Worm (Caenorhabditis elegans) whole organism, early embryonic: ENCODE measurements around the gene rgef-1.
A peak's percentile ranks its signal among the peaks of the same experiment; 100 is the strongest.

Experiments
- B0310.2 ChIP-seq: sonication (generic microtip); optimal IDR thresholded peaks from 2 replicates; lab custom pipeline; 2016; ENCODE audit warnings: mild to moderate bottlenecking, missing genetic modification characterization, missing compliant biosample characterization
- F13C5.2 ChIP-seq: sonication (generic microtip); optimal IDR thresholded peaks from 2 replicates; lab custom pipeline; 2017; ENCODE audit warnings: mild to moderate bottlenecking, missing genetic modification characterization, inconsistent platforms, missing compliant biosample characterization
- aly-1 ChIP-seq: sonication (generic microtip); optimal IDR thresholded peaks from 2 replicates; lab custom pipeline; 2016; ENCODE audit warnings: missing genetic modification characterization, missing compliant biosample characterization
- ama-1 ChIP-seq: fragments of 150-350 bp; optimal IDR thresholded peaks from 2 replicates; lab custom pipeline; 2014
- ceh-13 ChIP-seq: fragments of 200-800 bp; sonication (Bioruptor generic); optimal IDR thresholded peaks from 2 replicates; lab custom pipeline; 2018; ENCODE audit warnings: mild to moderate bottlenecking, missing genetic modification characterization, missing compliant biosample characterization
- ceh-36 ChIP-seq: sonication (generic microtip); optimal IDR thresholded peaks from 2 replicates; lab custom pipeline; 2016; ENCODE audit warnings: missing genetic modification characterization, inconsistent platforms, missing compliant biosample characterization
- ets-7 ChIP-seq: sonication (generic microtip); optimal IDR thresholded peaks from 2 replicates; lab custom pipeline; 2016; ENCODE audit warnings: missing genotype, missing genetic modification characterization, missing compliant biosample characterization
- flt-1 ChIP-seq: fragments of 200-800 bp; sonication (Bioruptor generic); IDR thresholded peaks from 2 replicates; pipeline ENCODE4 v1.3.6; 2022; ENCODE audit warnings: missing genetic modification characterization, missing compliant biosample characterization
- hmbx-1 ChIP-seq: sonication (generic microtip); optimal IDR thresholded peaks from 2 replicates; lab custom pipeline; 2016; ENCODE audit warnings: mild to moderate bottlenecking, missing genetic modification characterization, missing compliant biosample characterization
- hmg-4 ChIP-seq: fragments of 200-800 bp; sonication (Bioruptor generic); optimal IDR thresholded peaks from 2 replicates; lab custom pipeline; 2018; ENCODE audit warnings: mild to moderate bottlenecking, missing genetic modification characterization, missing compliant biosample characterization
- hnd-1 ChIP-seq: sonication (generic microtip); optimal IDR thresholded peaks from 2 replicates; lab custom pipeline; 2016; ENCODE audit warnings: missing genetic modification characterization, missing compliant biosample characterization
- pes-1 ChIP-seq: fragments of 200-800 bp; sonication (Bioruptor generic); IDR thresholded peaks from 2 replicates; pipeline ENCODE4 v1.3.6; 2022; ENCODE audit warnings: missing genetic modification reagents, missing genetic modification characterization, missing compliant biosample characterization
- scrt-1 ChIP-seq: fragments of 200-800 bp; sonication (Bioruptor generic); IDR thresholded peaks from 2 replicates; pipeline ENCODE4 v1.3.6; 2022; ENCODE audit warnings: missing genetic modification characterization, missing compliant biosample characterization
- sea-1 ChIP-seq: fragments of 200-800 bp; sonication (Bioruptor generic); conservative IDR thresholded peaks from 2 replicates; pipeline ENCODE4 v1.3.6; 2022; ENCODE audit warnings: missing genetic modification characterization, missing compliant biosample characterization
- tbx-11 ChIP-seq: fragments of 200-800 bp; sonication (Bioruptor generic); IDR thresholded peaks from 2 replicates; pipeline ENCODE4 v1.3.6; 2022; ENCODE audit warnings: missing genetic modification characterization, missing compliant biosample characterization
- tbx-37 ChIP-seq: fragments of 200-800 bp; sonication (Bioruptor generic); conservative IDR thresholded peaks from 2 replicates; pipeline ENCODE4 v1.3.6; 2022; ENCODE audit warnings: missing genetic modification reagents, missing genetic modification characterization, missing compliant biosample characterization
- tra-4 ChIP-seq: sonication (generic microtip); optimal IDR thresholded peaks from 2 replicates; lab custom pipeline; 2017; ENCODE audit warnings: missing genetic modification characterization, missing compliant biosample characterization

rgef-1 gene

DNA sequence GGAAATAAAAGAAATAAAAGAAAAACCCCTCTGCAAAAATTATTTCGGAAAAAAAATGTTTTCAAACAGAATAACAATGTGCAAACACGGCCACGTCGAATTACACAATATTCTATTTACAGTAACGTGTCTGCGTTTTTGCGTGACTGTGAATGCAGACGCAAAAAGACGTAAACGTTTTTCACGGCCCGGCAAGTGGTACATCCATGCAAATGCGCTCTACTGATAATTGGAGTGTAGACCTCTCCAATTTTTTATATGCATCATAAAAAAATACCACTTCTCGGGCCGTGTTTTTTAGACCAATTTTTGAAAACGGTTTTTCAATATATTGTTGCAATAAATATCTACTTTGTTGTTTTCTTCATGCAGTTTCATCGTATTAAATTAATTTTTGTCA is 12.0 kb downstream of the rgef-1 start, which contains the start of gene nstp-10:
Gene nstp-10 (minus strand): TSS at position 378 of the 400 bp plus-strand sequence.
- no peak for TF ChIP-seq hnd-1 (tag; lab: Kevin White, UChicago)

DNA sequence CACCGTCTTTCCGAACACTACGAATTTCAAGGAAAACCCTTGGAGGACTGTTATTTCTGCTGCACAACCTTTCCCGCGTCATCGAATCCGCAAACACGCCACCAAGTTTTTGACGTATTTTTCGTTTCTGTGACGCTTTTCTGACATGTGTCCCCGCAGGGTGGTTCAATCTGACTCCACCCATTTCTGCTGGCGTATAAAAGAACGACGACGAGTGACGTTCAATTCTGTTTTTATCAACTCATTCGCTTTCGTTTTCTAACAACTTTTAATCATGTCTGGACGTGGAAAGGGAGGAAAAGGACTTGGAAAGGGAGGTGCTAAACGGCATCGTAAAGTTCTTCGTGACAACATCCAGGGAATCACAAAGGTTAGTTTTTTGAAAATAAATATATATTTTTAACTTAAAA is 14.6 kb downstream of the rgef-1 start, which contains the start of gene his-37:
Gene his-37 (plus strand): TSS at position 246 of the 410 bp plus-strand sequence.
- TF ChIP-seq scrt-1 (GFP tag; lab: Robert Waterston, UW) (no peak), tra-4 (tag; lab: Kevin White, UChicago) (peak; percentile 41), tbx-37 (GFP tag; lab: Robert Waterston, UW) (0 out of 2 replicates have a peak, but pooled peaks have one; percentile 34), tbx-11 (GFP tag; lab: Robert Waterston, UW) (no peak), hmbx-1 (tag; lab: Kevin White, UChicago) (peak; percentile 16), flt-1 (peak; percentile 61), ceh-36 (tag; lab: Kevin White, UChicago) (no peak), B0310.2 (no peak), F13C5.2 (peak; percentile 41), ets-7 (tag; lab: Kevin White, UChicago) (no peak), ama-1 (lab: Kevin White, UChicago) (no peak), hmg-4 (GFP tag; lab: Kevin White, UChicago) (peak; percentile 64), pes-1 (GFP tag; lab: Robert Waterston, UW) (peak; percentile 53; the same call in 1 of the 2 replicates), sea-1 (GFP tag; lab: Robert Waterston, UW) (no peak)

DNA sequence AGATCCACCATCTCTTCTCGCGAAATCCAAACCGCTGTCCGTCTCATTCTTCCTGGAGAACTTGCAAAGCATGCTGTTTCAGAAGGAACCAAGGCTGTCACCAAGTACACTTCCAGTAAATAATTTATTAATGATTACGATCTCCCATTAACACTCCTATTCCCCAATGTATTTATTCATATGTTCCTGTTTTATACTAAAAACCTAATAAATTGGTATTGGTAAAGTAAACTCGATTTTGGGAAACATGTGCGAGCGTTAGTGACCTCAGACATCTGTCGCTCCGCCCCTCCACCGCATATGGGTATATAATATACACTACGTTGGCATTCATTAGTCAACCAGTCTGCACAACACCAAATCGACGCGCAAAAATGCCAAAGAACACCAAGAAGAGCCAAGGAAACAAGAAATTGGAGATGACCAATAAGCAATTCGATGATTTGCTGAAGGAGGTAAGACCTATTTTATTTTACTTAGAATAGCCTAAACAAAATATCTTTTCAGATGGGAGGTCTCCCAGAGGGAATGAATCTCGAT is 15.4 kb downstream of the rgef-1 start, which contains the start of gene C50F4.6:
Gene C50F4.6 (plus strand): TSS at position 51 of the 540 bp plus-strand sequence.
- TF ChIP-seq flt-1 (no peak), pes-1 (GFP tag; lab: Robert Waterston, UW) (peak; percentile 58)

DNA sequence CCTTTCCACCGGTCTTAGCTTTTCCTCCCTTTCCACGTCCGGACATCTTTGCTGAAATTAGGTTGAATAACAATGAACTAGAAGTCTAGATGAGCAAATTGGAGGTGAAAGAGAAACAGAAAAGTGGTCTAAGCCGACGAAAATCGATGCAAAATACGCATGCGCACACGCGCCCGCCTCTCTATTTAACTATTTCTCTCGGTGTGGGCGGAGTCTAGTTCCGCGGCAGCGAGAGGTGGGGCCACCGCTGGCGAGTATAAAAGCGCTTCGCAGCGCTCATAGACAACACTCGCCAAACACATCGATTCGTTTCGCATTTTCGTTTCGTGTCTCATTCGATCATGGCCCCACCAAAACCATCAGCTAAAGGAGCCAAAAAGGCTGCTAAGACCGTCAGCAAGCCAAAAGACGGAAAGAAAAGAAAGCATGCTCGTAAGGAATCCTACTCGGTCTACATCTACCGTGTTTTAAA is 16.2 kb downstream of the rgef-1 start, which contains the start of the genes his-35 and his-41:
Gene his-35 (minus strand): TSS at position 51 of the 472 bp plus-strand sequence.
Gene his-41 (plus strand): TSS at position 299 of the 472 bp plus-strand sequence.
- TF ChIP-seq hnd-1 (tag; lab: Kevin White, UChicago) (no peak), ceh-13 (no peak), ama-1 (lab: Kevin White, UChicago) (no peak), hmg-4 (GFP tag; lab: Kevin White, UChicago) (no peak), ets-7 (tag; lab: Kevin White, UChicago) (no peak), flt-1 (no peak), tra-4 (tag; lab: Kevin White, UChicago) (no peak), sea-1 (GFP tag; lab: Robert Waterston, UW) (no peak), ceh-36 (tag; lab: Kevin White, UChicago) (no peak), B0310.2 (no peak), pes-1 (GFP tag; lab: Robert Waterston, UW) (no peak), scrt-1 (GFP tag; lab: Robert Waterston, UW) (no peak), aly-1 (tag; lab: Kevin White, UChicago) (no peak), F13C5.2 (no peak), hmbx-1 (tag; lab: Kevin White, UChicago) (no peak), tbx-37 (GFP tag; lab: Robert Waterston, UW) (no peak)

DNA sequence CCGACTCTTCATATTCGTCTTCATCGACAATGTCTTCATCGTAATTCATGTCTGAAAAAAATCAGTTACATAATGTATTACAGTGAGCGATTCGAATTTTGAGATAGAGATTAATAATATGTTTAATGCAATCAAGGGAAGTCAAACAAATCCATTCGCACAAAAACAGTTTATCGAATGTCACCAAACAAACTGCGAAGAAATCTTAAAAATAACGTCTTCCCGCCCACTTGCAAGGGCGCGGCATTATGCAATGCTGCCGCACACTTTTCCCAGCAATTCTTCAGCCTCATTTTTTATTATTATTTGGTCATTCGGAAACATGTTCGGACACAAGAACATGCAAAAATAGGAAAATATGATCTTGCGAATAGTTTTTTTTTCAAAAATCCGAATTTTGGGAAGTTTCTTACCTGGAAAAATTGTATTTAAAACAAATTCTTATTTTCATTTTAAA is 17.3 kb downstream of the rgef-1 start, which contains the start of gene mdf-1:
Gene mdf-1 (minus strand): TSS at position 51 of the 457 bp plus-strand sequence.
- TF ChIP-seq sea-1 (GFP tag; lab: Robert Waterston, UW) (no peak), aly-1 (tag; lab: Kevin White, UChicago) (no peak), tra-4 (tag; lab: Kevin White, UChicago) (no peak), tbx-37 (GFP tag; lab: Robert Waterston, UW) (no peak; the same call in 1 of the 2 replicates), scrt-1 (GFP tag; lab: Robert Waterston, UW) (no peak), flt-1 (peak; percentile 39; the same call in 1 of the 2 replicates), pes-1 (GFP tag; lab: Robert Waterston, UW) (no peak; the same call in none of the 2 replicates), B0310.2 (no peak), hnd-1 (tag; lab: Kevin White, UChicago) (no peak), hmg-4 (GFP tag; lab: Kevin White, UChicago) (no peak), ceh-13 (no peak), hmbx-1 (tag; lab: Kevin White, UChicago) (no peak), ama-1 (lab: Kevin White, UChicago) (no peak), ets-7 (tag; lab: Kevin White, UChicago) (no peak), F13C5.2 (peak; percentile 31), tbx-11 (GFP tag; lab: Robert Waterston, UW) (no peak)

DNA sequence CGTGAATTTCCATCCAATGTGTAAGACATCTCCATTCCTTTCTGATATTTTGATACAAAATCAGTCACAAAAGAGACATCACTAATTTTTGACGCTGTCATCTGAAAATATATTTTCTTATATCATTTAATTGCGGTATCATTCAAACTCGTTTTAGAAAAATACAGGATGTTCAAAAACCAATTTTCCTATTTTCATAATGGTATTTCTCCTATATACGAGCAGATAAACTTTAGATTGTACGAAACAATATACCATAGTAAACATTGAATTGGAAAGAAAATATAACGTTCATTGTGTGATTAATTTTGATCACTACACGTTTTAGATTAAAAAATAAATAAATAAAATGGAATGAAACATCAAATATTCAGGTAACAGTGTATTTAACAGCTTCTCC is 20.0 kb downstream of the rgef-1 start, which contains the start of gene C50F4.16:
Gene C50F4.16 (minus strand): TSS at position 101 of the 400 bp plus-strand sequence.
- TF ChIP-seq tbx-11 (GFP tag; lab: Robert Waterston, UW) (no peak), hnd-1 (tag; lab: Kevin White, UChicago) (no peak), tbx-37 (GFP tag; lab: Robert Waterston, UW) (no peak), pes-1 (GFP tag; lab: Robert Waterston, UW) (no peak), scrt-1 (GFP tag; lab: Robert Waterston, UW) (no peak), ama-1 (lab: Kevin White, UChicago) (no peak), hmbx-1 (tag; lab: Kevin White, UChicago) (no peak), B0310.2 (no peak), ceh-36 (tag; lab: Kevin White, UChicago) (no peak), hmg-4 (GFP tag; lab: Kevin White, UChicago) (no peak), sea-1 (GFP tag; lab: Robert Waterston, UW) (no peak), ets-7 (tag; lab: Kevin White, UChicago) (no peak), ceh-13 (no peak), flt-1 (no peak)

DNA sequence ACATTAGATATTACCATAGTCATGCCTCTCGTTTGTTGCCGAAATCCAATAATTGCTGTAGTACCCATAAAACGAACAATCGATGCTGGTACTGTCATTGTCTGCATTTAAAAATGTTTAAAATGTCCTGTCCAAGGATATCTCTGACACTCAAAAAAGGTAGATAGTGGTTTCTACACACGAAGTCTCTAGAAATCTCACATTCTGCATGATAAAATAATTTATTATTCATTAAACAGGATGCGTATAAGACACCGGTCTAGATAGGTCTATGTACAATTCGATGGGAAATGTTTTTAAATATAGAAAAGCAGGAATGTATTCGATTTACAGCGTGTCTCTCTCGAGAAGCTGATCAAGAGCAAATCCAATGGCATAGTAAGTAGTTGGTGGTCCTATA is 21.8 kb downstream of the rgef-1 start, which contains the start of gene C50F4.12:
Gene C50F4.12 (minus strand): TSS at position 101 of the 400 bp plus-strand sequence.
- no peak for TF ChIP-seq F13C5.2
- TF ChIP-seq tbx-37 (GFP tag; lab: Robert Waterston, UW) = no peak
- TF ChIP-seq scrt-1 (GFP tag; lab: Robert Waterston, UW) = no peak
- no peak for TF ChIP-seq ama-1 (lab: Kevin White, UChicago)
- no peak for TF ChIP-seq aly-1 (tag; lab: Kevin White, UChicago)
- TF ChIP-seq ets-7 (tag; lab: Kevin White, UChicago) = no peak
- no peak for TF ChIP-seq ceh-36 (tag; lab: Kevin White, UChicago)
- no peak for TF ChIP-seq B0310.2
